Fruit fly (Drosophila melanogaster) S2 (cell line): Measurements from ENCODE around the gene CG33635.
A peak's percentile ranks its signal among the peaks of the same experiment; 100 is the strongest.

ENCODE experiments used
- CG8478 ChIP-seq: fragments of >200 bp; optimal IDR thresholded peaks from 2 replicates; lab custom pipeline; 2018
- CTCF ChIP-seq, 2 experiments: fragments of >200 bp; optimal IDR thresholded peaks; 2 replicates each; lab custom pipeline; 2018

CG33635 gene

dm6 chr2L:138063-138462 is 20.4 kb downstream of the CG33635 start:
- TF ChIP-seq CTCF (optimal IDR thresholded peaks at IDR 0.05; lab: Kevin White, UChicago) (peak in 1 of 2 experiments; percentile 35), CG8478 (no peak)

dm6 chr2L:136747-137709 is 21.4 kb downstream of the CG33635 start:
- TF ChIP-seq CTCF (optimal IDR thresholded peaks at IDR 0.05; lab: Kevin White, UChicago) (no peak), CG8478 (no peak)

- TF ChIP-seq CTCF (optimal IDR thresholded peaks at IDR 0.05; lab: Kevin White, UChicago) (no peak), CG8478 (no peak)
These were observed 22.4 kb downstream of the CG33635 start for dm6 chr2L:136131-136426.

dm6 chr2L:135383-136130 is 22.9 kb downstream of the CG33635 start:
- no peak for TF ChIP-seq CTCF (optimal IDR thresholded peaks at IDR 0.05; lab: Kevin White, UChicago)

- TF ChIP-seq CTCF (optimal IDR thresholded peaks at IDR 0.05; lab: Kevin White, UChicago), result no peak
- no peak for TF ChIP-seq CG8478
These were observed 23.7 kb downstream of the CG33635 start for dm6 chr2L:134563-135382.

- TF ChIP-seq CG8478 (no peak), CTCF (optimal IDR thresholded peaks at IDR 0.05; lab: Kevin White, UChicago) (no peak)
These were observed 26.8 kb downstream of the CG33635 start, which contains the start of gene Gs1 for dm6 chr2L:131466-132270. Gene Gs1, plus strand, starts transcription at chr2L:132077.

- TF ChIP-seq CG8478 (no peak), CTCF (optimal IDR thresholded peaks at IDR 0.05; lab: Kevin White, UChicago) (no peak)
These were observed 27.8 kb downstream of the CG33635 start, which contains the start of gene CG3164 for dm6 chr2L:130691-131090. Gene CG3164, minus strand, starts transcription at chr2L:130791.

- TF ChIP-seq CG8478 (peak; percentile 56), CTCF (optimal IDR thresholded peaks at IDR 0.05; lab: Kevin White, UChicago) (no peak)
These were observed 29.2 kb downstream of the CG33635 start for dm6 chr2L:128977-129941.

dm6 chr2L:128296-128715 is 30.2 kb downstream of the CG33635 start:
- TF ChIP-seq CG8478 (no peak), CTCF (optimal IDR thresholded peaks at IDR 0.05; lab: Kevin White, UChicago) (no peak)

dm6 chr2L:125364-126252 is 32.9 kb downstream of the CG33635 start:
- TF ChIP-seq CTCF (optimal IDR thresholded peaks at IDR 0.05; lab: Kevin White, UChicago), result no peak
- TF ChIP-seq CG8478, result no peak

dm6 chr2L:123007-123327 is 35.5 kb downstream of the CG33635 start:
- no peak for TF ChIP-seq CTCF (optimal IDR thresholded peaks at IDR 0.05; lab: Kevin White, UChicago)
- no peak for TF ChIP-seq CG8478

dm6 chr2L:122167-123006 is 36.1 kb downstream of the CG33635 start:
- TF ChIP-seq CG8478 (no peak), CTCF (optimal IDR thresholded peaks at IDR 0.05; lab: Kevin White, UChicago) (peak; percentile 42 to 66)
